Worm (Caenorhabditis elegans): ENCODE measurements around the gene F21D9.3.

ce11 chrV:19301934-19302333 lies 44.4 kb upstream of the F21D9.3 start, which contains the start of gene fbxb-62:
- TF ChIP-seq zag-1 (tag; optimal IDR thresholded peaks at IDR 0.05) (no peak), nhr-23 (tag; optimal IDR thresholded peaks at IDR 0.05) (no peak), elt-1 (tag; optimal IDR thresholded peaks at IDR 0.05) (no peak), ZK546.5 (tag; optimal IDR thresholded peaks at IDR 0.05) (no peak), nhr-237 (tag; optimal IDR thresholded peaks at IDR 0.05) (no peak), R02D3.7 (tag; optimal IDR thresholded peaks at IDR 0.05) (no peak), ceh-16 (tag; optimal IDR thresholded peaks at IDR 0.05) (no peak), dmd-4 (tag; optimal IDR thresholded peaks at IDR 0.05) (no peak), sma-3 (GFP tag; optimal IDR thresholded peaks at IDR 0.05) (no peak), unc-62 (GFP tag; optimal IDR thresholded peaks at IDR 0.05) (no peak), lin-13 (GFP tag; optimal IDR thresholded peaks at IDR 0.05) (no peak), ztf-4 (tag; optimal IDR thresholded peaks at IDR 0.05) (no peak)
